Worm (Caenorhabditis elegans): ENCODE results near the gene F21F8.5.

F21F8.5 gene

ce11 chrV:8219550-8219949, 46.6 kb downstream of the F21F8.5 start:
- TF ChIP-seq chd-7 (tag; optimal IDR thresholded peaks at IDR 0.05) (no peak), F39B2.1 (GFP tag; IDR thresholded peaks at IDR 0.05) (no peak), ceh-58 (GFP tag; IDR thresholded peaks at IDR 0.05) (no peak), snpc-3.4 (tag; optimal IDR thresholded peaks at IDR 0.05) (no peak), aptf-3 (GFP tag; IDR thresholded peaks at IDR 0.05) (no peak), egl-44 (GFP tag; IDR thresholded peaks at IDR 0.05) (no peak), mcd-1 (GFP tag; IDR thresholded peaks at IDR 0.05) (no peak), ceh-100 (GFP tag; IDR thresholded peaks at IDR 0.05) (no peak), lag-1 (GFP tag; IDR thresholded peaks at IDR 0.05) (no peak), snpc-1.1 (tag; optimal IDR thresholded peaks at IDR 0.05; ENCODE audit: insufficient read depth) (no peak), hlh-26 (GFP tag; conservative IDR thresholded peaks at IDR 0.05) (no peak), ceh-40 (GFP tag; IDR thresholded peaks at IDR 0.05) (no peak), T07F8.4 (tag; optimal IDR thresholded peaks at IDR 0.05) (no peak), hrde-1 (tag; optimal IDR thresholded peaks at IDR 0.05; ENCODE audit: borderline replicate concordance) (no peak), madf-8 (GFP tag; conservative IDR thresholded peaks at IDR 0.05) (no peak)

ce11 chrV:8217661-8218265, 48.4 kb downstream of the F21F8.5 start, which contains the start of gene K07C11.8:
K07C11.8 (minus strand) TSS chrV:8217884.
- TF ChIP-seq atf-7 (tag; optimal IDR thresholded peaks at IDR 0.05) (peak; percentile 49), nhr-80 (tag; optimal IDR thresholded peaks at IDR 0.05) (peak; percentile 92), lin-54 (GFP tag; optimal IDR thresholded peaks at IDR 0.05) (no peak), nfya-1 (tag; optimal IDR thresholded peaks at IDR 0.05; ENCODE audit: borderline replicate concordance, insufficient read depth) (no peak), let-607 (tag; optimal IDR thresholded peaks at IDR 0.05) (peak; percentile 13 to 74), cebp-1 (GFP tag; IDR thresholded peaks at IDR 0.05) (no peak), cebp-1 (tag; optimal IDR thresholded peaks at IDR 0.05) (peak; percentile 15), snpc-3.4 (tag; optimal IDR thresholded peaks at IDR 0.05) (no peak), F57C9.4 (tag; optimal IDR thresholded peaks at IDR 0.05) (no peak), ceh-40 (GFP tag; IDR thresholded peaks at IDR 0.05) (no peak), ceh-27 (GFP tag; optimal IDR thresholded peaks at IDR 0.05) (peak; percentile 35), dox-1 (GFP tag; IDR thresholded peaks at IDR 0.05) (peak; percentile 35; the same call in 1 of the 2 replicates), ets-4 (GFP tag; optimal IDR thresholded peaks at IDR 0.05) (peak; percentile 5), attf-5 (GFP tag; optimal IDR thresholded peaks at IDR 0.05) (no peak), nfyb-1 (GFP tag; IDR thresholded peaks at IDR 0.05) (no peak), hmg-20 (GFP tag; IDR thresholded peaks at IDR 0.05) (no peak), snpc-4 (GFP tag; optimal IDR thresholded peaks at IDR 0.05) (no peak), snpc-4 (tag; optimal IDR thresholded peaks at IDR 0.05) (peak in 1 of 4 experiments; percentile 20), him-1 (tag; optimal IDR thresholded peaks at IDR 0.05) (no peak), pha-4 (tag; optimal IDR thresholded peaks at IDR 0.05) (no peak)

- no peak for TF ChIP-seq repo-1 (tag; optimal IDR thresholded peaks at IDR 0.05)
- no peak for TF ChIP-seq snpc-4 (GFP tag; optimal IDR thresholded peaks at IDR 0.05)
- TF ChIP-seq snpc-4 (tag; optimal IDR thresholded peaks at IDR 0.05): peak in 1 of 4 experiments; percentile 11
Measured at ce11 chrV:8217118-8217517, 49.0 kb downstream of the F21F8.5 start.

All from whole organism, young adult.